Worm (Caenorhabditis elegans): ENCODE measurements around the gene sra-10.
"Not testable (repeated sequence)": the region's sequence is repeated elsewhere in the genome, so short reads cannot be mapped to it uniquely, and the experiment has no call there.

DNA sequence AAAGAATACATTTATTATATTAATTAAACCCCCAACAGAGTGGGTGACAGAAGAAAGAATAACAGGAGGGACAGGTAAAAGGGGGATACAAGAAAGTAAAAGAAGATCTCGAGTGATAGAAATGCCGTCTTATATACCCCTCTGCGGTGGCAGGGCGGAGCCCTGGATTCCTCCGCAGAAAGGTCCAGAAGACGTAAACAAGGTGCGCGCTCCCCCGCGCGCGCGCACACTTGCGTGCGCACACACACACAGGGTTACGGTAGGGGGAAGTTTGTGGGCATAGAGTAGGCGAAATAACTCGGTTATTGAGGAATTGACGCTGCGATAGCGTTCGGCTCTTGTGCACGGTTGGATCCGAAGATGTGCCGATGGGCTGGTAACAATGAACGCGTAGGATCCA, 47.0 kb upstream of the sra-10 start, which contains the start of gene R03D7.15:
- not testable (repeated sequence) for TF ChIP-seq ceh-100 (GFP tag; IDR thresholded peaks at IDR 0.05); B0035.1 (tag; optimal IDR thresholded peaks at IDR 0.05); F23B12.7 (tag; optimal IDR thresholded peaks at IDR 0.05; ENCODE audit: insufficient read depth); rcor-1 (GFP tag; IDR thresholded peaks at IDR 0.05); snpc-4 (GFP tag; optimal IDR thresholded peaks at IDR 0.05); snpc-4 (tag; optimal IDR thresholded peaks at IDR 0.05); unc-62 (GFP tag; optimal IDR thresholded peaks at IDR 0.05); F57A8.1 (GFP tag; optimal IDR thresholded peaks at IDR 0.05); ztf-28 (GFP tag; IDR thresholded peaks at IDR 0.05); bed-1 (GFP tag; IDR thresholded peaks at IDR 0.05); ztf-25 (GFP tag; IDR thresholded peaks at IDR 0.05); atf-7 (tag; optimal IDR thresholded peaks at IDR 0.05); snpc-1.1 (tag; optimal IDR thresholded peaks at IDR 0.05; ENCODE audit: insufficient read depth); ama-1 (optimal IDR thresholded peaks at IDR 0.05); ama-1 (GFP tag; optimal IDR thresholded peaks at IDR 0.05)

All from whole organism, young adult.